Worm (Caenorhabditis elegans): Measurements from ENCODE around the gene F45D3.4.
A peak's percentile ranks its signal among the peaks of the same experiment; 100 is the strongest.

The F45D3.4 gene

DNA sequence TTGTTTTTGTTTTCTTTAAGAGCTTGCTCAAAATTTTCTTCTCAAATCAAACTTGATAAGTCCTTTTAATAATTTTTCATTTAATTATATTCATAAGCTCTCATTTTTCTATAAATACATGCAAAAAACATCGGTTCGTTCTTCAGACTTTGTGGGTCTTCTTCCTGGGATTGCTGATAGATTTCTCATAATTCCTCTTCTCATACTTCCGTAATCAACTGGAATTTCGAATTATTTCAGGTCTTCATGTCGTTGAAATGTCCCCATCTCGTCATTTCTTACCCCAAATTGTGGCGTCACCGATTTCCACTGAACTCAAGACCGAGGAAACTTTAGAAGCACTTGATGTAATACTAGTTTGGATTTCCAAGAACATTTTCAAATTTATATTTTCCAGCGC, 11.9 kb upstream of the F45D3.4 start:
- TF ChIP-seq attf-5 (GFP tag; optimal IDR thresholded peaks at IDR 0.05) (no peak), mel-28 (tag; optimal IDR thresholded peaks at IDR 0.05; ENCODE audit: borderline replicate concordance) (no peak), T07F8.4 (tag; optimal IDR thresholded peaks at IDR 0.05) (no peak), F10E7.11 (tag; optimal IDR thresholded peaks at IDR 0.05) (no peak), F57A8.1 (GFP tag; optimal IDR thresholded peaks at IDR 0.05) (no peak), nfya-2 (GFP tag; IDR thresholded peaks at IDR 0.05) (no peak), ceh-40 (GFP tag; IDR thresholded peaks at IDR 0.05) (no peak), F22D6.2 (tag; optimal IDR thresholded peaks at IDR 0.05) (no peak), ztf-26 (tag; optimal IDR thresholded peaks at IDR 0.05) (no peak), hrde-1 (tag; optimal IDR thresholded peaks at IDR 0.05; ENCODE audit: borderline replicate concordance) (no peak), ztf-3 (GFP tag; optimal IDR thresholded peaks at IDR 0.05) (no peak)

- TF ChIP-seq madf-10 (tag; optimal IDR thresholded peaks at IDR 0.05) (no peak), F39B2.1 (GFP tag; IDR thresholded peaks at IDR 0.05) (no peak), F52B5.7 (tag; optimal IDR thresholded peaks at IDR 0.05) (no peak), F22D6.2 (tag; optimal IDR thresholded peaks at IDR 0.05) (no peak), nhr-80 (tag; optimal IDR thresholded peaks at IDR 0.05) (no peak), unc-62 (GFP tag; optimal IDR thresholded peaks at IDR 0.05) (no peak), tbp1 (GFP tag; optimal IDR thresholded peaks at IDR 0.05) (no peak), Y67H2A.10 (GFP tag; conservative IDR thresholded peaks at IDR 0.05) (no peak), dox-1 (GFP tag; IDR thresholded peaks at IDR 0.05) (no peak), sdz-38 (tag; optimal IDR thresholded peaks at IDR 0.05) (no peak), nfya-1 (tag; optimal IDR thresholded peaks at IDR 0.05; ENCODE audit: borderline replicate concordance, insufficient read depth) (no peak), lin-35 (GFP tag; optimal IDR thresholded peaks at IDR 0.05) (no peak)
Measured at ce11 chrV:12563187-12563586, 10.2 kb upstream of the F45D3.4 start, which contains the start of gene mrps-5. Gene mrps-5, plus strand, starts transcription at chrV:12563487.

DNA sequence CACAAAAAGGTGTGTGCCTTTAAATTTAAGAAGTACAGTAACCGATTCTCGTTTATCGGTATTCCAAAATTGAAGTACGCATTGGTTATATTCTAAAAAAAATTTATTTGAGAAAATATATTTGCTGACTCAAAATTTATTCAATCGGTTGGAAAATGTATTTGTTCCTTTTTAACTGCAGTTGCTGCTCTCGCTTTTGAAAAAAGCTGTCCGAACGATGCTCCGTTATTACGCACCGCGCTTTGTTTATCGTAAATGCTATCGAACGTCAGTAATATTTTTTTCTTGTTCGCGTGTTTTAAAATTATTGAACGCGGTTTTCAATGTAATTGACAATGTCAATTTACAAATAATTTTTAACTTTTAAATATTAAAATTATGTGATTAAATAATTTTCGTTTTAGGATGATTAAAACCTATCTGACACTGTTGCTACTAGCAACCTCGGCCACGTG, 7.4 kb upstream of the F45D3.4 start, which contains the start of gene sel-1:
Gene sel-1 (plus strand): TSS at position 405 of the 455 bp plus-strand sequence.
- no peak for TF ChIP-seq bed-2 (GFP tag; IDR thresholded peaks at IDR 0.05)
- no peak for TF ChIP-seq B0019.2 (GFP tag; conservative IDR thresholded peaks at IDR 0.05)
- no peak for TF ChIP-seq attf-6 (GFP tag; IDR thresholded peaks at IDR 0.05)
- TF ChIP-seq attf-3 (GFP tag; conservative IDR thresholded peaks at IDR 0.05), result peak; percentile 96
- TF ChIP-seq Y53G8AR.9 (GFP tag; conservative IDR thresholded peaks at IDR 0.05), result no peak
- no peak for TF ChIP-seq ceh-58 (GFP tag; IDR thresholded peaks at IDR 0.05)
- TF ChIP-seq madf-6 (GFP tag; IDR thresholded peaks at IDR 0.05), result 0 out of 2 replicates have a peak, but pooled peaks have one; percentile 13
- TF ChIP-seq xnd-1 (tag; optimal IDR thresholded peaks at IDR 0.05), result peak; percentile 10
- no peak for TF ChIP-seq snpc-1.3 (tag; optimal IDR thresholded peaks at IDR 0.05; ENCODE audit: insufficient read depth)
- peak; percentile 63 for TF ChIP-seq lsl-1 (GFP tag; optimal IDR thresholded peaks at IDR 0.05)
- no peak for TF ChIP-seq F37B4.10 (GFP tag; IDR thresholded peaks at IDR 0.05)

- TF ChIP-seq ama-1 (optimal IDR thresholded peaks at IDR 0.05), result no peak
- no peak for TF ChIP-seq ama-1 (GFP tag; optimal IDR thresholded peaks at IDR 0.05)
- TF ChIP-seq Y95B8A.8 (GFP tag; IDR thresholded peaks at IDR 0.05), result 0 out of 2 replicates have a peak, but pooled peaks have one; percentile 16
Measured at ce11 chrV:12556904-12557303, 3.9 kb upstream of the F45D3.4 start.
